Fruit fly (Drosophila melanogaster): ENCODE data around the gene Rrp1.

The Rrp1 gene

dm6 chr2L:2999609-3000008, 27.3 kb upstream of the Rrp1 start:
- TF ChIP-seq dl (GFP tag; optimal IDR thresholded peaks at IDR 0.05; ENCODE audit: insufficient read depth in 1 of 2, partially characterized antibody in 2 of 2) = no peak
- TF ChIP-seq Rel (GFP tag; optimal IDR thresholded peaks at IDR 0.05) = no peak
- no peak for TF ChIP-seq Rel (tag; optimal IDR thresholded peaks at IDR 0.05)
- no peak for TF ChIP-seq rgr (GFP tag; optimal IDR thresholded peaks at IDR 0.05)
- no peak for TF ChIP-seq Jra (GFP tag; optimal IDR thresholded peaks at IDR 0.05)
- TF ChIP-seq CG9705 (GFP tag; optimal IDR thresholded peaks at IDR 0.05) = no peak
- TF ChIP-seq CG32264 (GFP tag; optimal IDR thresholded peaks at IDR 0.05) = no peak
- TF ChIP-seq Hr78 (GFP tag; optimal IDR thresholded peaks at IDR 0.05) = no peak
- no peak for TF ChIP-seq Vsx2 (GFP tag; optimal IDR thresholded peaks at IDR 0.05; ENCODE audit: partially characterized antibody)
- no peak for TF ChIP-seq br (GFP tag; optimal IDR thresholded peaks at IDR 0.05)
- TF ChIP-seq Sp1 (GFP tag; optimal IDR thresholded peaks at IDR 0.05) = no peak
- no peak for TF ChIP-seq jim (GFP tag; optimal IDR thresholded peaks at IDR 0.05)
- no peak for TF ChIP-seq brk (GFP tag; optimal IDR thresholded peaks at IDR 0.05)
- TF ChIP-seq pan (optimal IDR thresholded peaks at IDR 0.05) = no peak
- no peak for TF ChIP-seq dmrt93B (GFP tag; optimal IDR thresholded peaks at IDR 0.05)
- no peak for TF ChIP-seq Mio (GFP tag; optimal IDR thresholded peaks at IDR 0.05)
- no peak for TF ChIP-seq usp (GFP tag; optimal IDR thresholded peaks at IDR 0.05)
- no peak for TF ChIP-seq dsf (GFP tag; optimal IDR thresholded peaks at IDR 0.05; ENCODE audit: borderline replicate concordance)
- TF ChIP-seq sage (GFP tag; optimal IDR thresholded peaks at IDR 0.05) = no peak
- no peak for TF ChIP-seq sv (GFP tag; optimal IDR thresholded peaks at IDR 0.05)
- no peak for TF ChIP-seq CrebA (GFP tag; optimal IDR thresholded peaks at IDR 0.05; ENCODE audit: borderline replicate concordance)

dm6 chr2L:2999113-2999512, 26.8 kb upstream of the Rrp1 start, which contains the start of gene Ccdc85:
Gene Ccdc85, plus strand, starts transcription at chr2L:2999286.
- TF ChIP-seq CG9705 (GFP tag; optimal IDR thresholded peaks at IDR 0.05) = no peak
- TF ChIP-seq Dif (GFP tag; optimal IDR thresholded peaks at IDR 0.05; ENCODE audit: partially characterized antibody) = peak; percentile 75
- no peak for TF ChIP-seq Hnf4 (GFP tag; optimal IDR thresholded peaks at IDR 0.05)
- no peak for TF ChIP-seq CG32264 (GFP tag; optimal IDR thresholded peaks at IDR 0.05)
- no peak for TF ChIP-seq dmrt93B (GFP tag; optimal IDR thresholded peaks at IDR 0.05)
- peak; percentile 6 for TF ChIP-seq h (GFP tag; optimal IDR thresholded peaks at IDR 0.05)
- TF ChIP-seq GATAd (GFP tag; optimal IDR thresholded peaks at IDR 0.05) = no peak
- TF ChIP-seq Abd-B (GFP tag; optimal IDR thresholded peaks at IDR 0.05) = no peak
- TF ChIP-seq fru (GFP tag; optimal IDR thresholded peaks at IDR 0.05) = no peak
- peak; percentile 60 for TF ChIP-seq Vsx2 (GFP tag; optimal IDR thresholded peaks at IDR 0.05; ENCODE audit: partially characterized antibody)
- no peak for TF ChIP-seq Sp1 (GFP tag; optimal IDR thresholded peaks at IDR 0.05)
- TF ChIP-seq Hr78 (GFP tag; optimal IDR thresholded peaks at IDR 0.05) = no peak
- no peak for TF ChIP-seq sv (GFP tag; optimal IDR thresholded peaks at IDR 0.05)
- TF ChIP-seq psq (GFP tag; optimal IDR thresholded peaks at IDR 0.05) = no peak
- no peak for TF ChIP-seq Rel (GFP tag; optimal IDR thresholded peaks at IDR 0.05)
- TF ChIP-seq Rel (tag; optimal IDR thresholded peaks at IDR 0.05) = peak; percentile 39
- no peak for TF ChIP-seq brk (GFP tag; optimal IDR thresholded peaks at IDR 0.05)
- peak; percentile 28 for TF ChIP-seq Jra (GFP tag; optimal IDR thresholded peaks at IDR 0.05)
- no peak for TF ChIP-seq Hr83 (GFP tag; optimal IDR thresholded peaks at IDR 0.05; ENCODE audit: poor library complexity, severe bottlenecking)
- TF ChIP-seq CrebA (GFP tag; optimal IDR thresholded peaks at IDR 0.05; ENCODE audit: borderline replicate concordance) = no peak
- TF ChIP-seq rgr (GFP tag; optimal IDR thresholded peaks at IDR 0.05) = no peak
- peak; percentile 40 for TF ChIP-seq Myc (optimal IDR thresholded peaks at IDR 0.05)
- TF ChIP-seq dl (GFP tag; optimal IDR thresholded peaks at IDR 0.05; ENCODE audit: insufficient read depth in 1 of 2, partially characterized antibody in 2 of 2) = peak in 1 of 2 experiments; percentile 3
- no peak for TF ChIP-seq tai (GFP tag; optimal IDR thresholded peaks at IDR 0.05)
- peak in 1 of 2 experiments; percentile 50 for TF ChIP-seq foxo (GFP tag; optimal IDR thresholded peaks at IDR 0.05)
- TF ChIP-seq HLH106 (tag; optimal IDR thresholded peaks at IDR 0.05) = no peak

- TF ChIP-seq psq (GFP tag; optimal IDR thresholded peaks at IDR 0.05) = no peak
- no peak for TF ChIP-seq usp (GFP tag; optimal IDR thresholded peaks at IDR 0.05)
- TF ChIP-seq Jra (GFP tag; optimal IDR thresholded peaks at IDR 0.05) = no peak
- TF ChIP-seq Sp1 (GFP tag; optimal IDR thresholded peaks at IDR 0.05) = no peak
- TF ChIP-seq GATAd (GFP tag; optimal IDR thresholded peaks at IDR 0.05) = no peak
- TF ChIP-seq CrebA (GFP tag; optimal IDR thresholded peaks at IDR 0.05; ENCODE audit: borderline replicate concordance) = no peak
- no peak for TF ChIP-seq dsf (GFP tag; optimal IDR thresholded peaks at IDR 0.05; ENCODE audit: borderline replicate concordance)
- no peak for TF ChIP-seq Mio (GFP tag; optimal IDR thresholded peaks at IDR 0.05)
- no peak for TF ChIP-seq ey (GFP tag; optimal IDR thresholded peaks at IDR 0.05)
- TF ChIP-seq Rel (GFP tag; optimal IDR thresholded peaks at IDR 0.05) = no peak
- no peak for TF ChIP-seq Rel (tag; optimal IDR thresholded peaks at IDR 0.05)
- TF ChIP-seq dmrt93B (GFP tag; optimal IDR thresholded peaks at IDR 0.05) = no peak
- TF ChIP-seq Vsx2 (GFP tag; optimal IDR thresholded peaks at IDR 0.05; ENCODE audit: partially characterized antibody) = no peak
Observed at dm6 chr2L:2993702-2994101, 21.4 kb upstream of the Rrp1 start.

All from whole organism, wandering third instar larva.